Fruit fly (Drosophila melanogaster) whole organism, wandering third instar larva: ENCODE data around the gene CG13760.

Source experiments
- CG9705 ChIP-seq: fragments of 200-800 bp; sonication (Bioruptor generic); optimal IDR thresholded peaks from 2 replicates; lab custom pipeline; 2018; ENCODE audit warnings: missing biosample characterization, mild to moderate bottlenecking, missing genetic modification characterization
- CrebA ChIP-seq: fragments of 200-800 bp; sonication (Bioruptor generic); optimal IDR thresholded peaks from 2 replicates; lab custom pipeline; 2016; ENCODE audit warnings: missing biosample characterization, mild to moderate bottlenecking, missing genetic modification characterization, borderline replicate concordance
- Dfd ChIP-seq: fragments of >200 bp; optimal IDR thresholded peaks from 2 replicates; lab custom pipeline; 2017; ENCODE audit warnings: missing biosample characterization, missing genetic modification characterization
- Dif ChIP-seq: fragments of 200-275, 200-300 bp; sonication (Bioruptor generic); optimal IDR thresholded peaks from 2 replicates; lab custom pipeline; 2018; ENCODE audit warnings: missing biosample characterization, missing genetic modification characterization; ENCODE audit not compliant: partially characterized antibody
- GATAd ChIP-seq: sonication (Bioruptor generic); optimal IDR thresholded peaks from 2 replicates; lab custom pipeline; 2016; ENCODE audit warnings: missing biosample characterization, missing genetic modification characterization
- HLH106 ChIP-seq: fragments of 200-800 bp; optimal IDR thresholded peaks from 3 replicates; lab custom pipeline; 2019; ENCODE audit warnings: missing biosample characterization, mild to moderate bottlenecking, missing genetic modification characterization, moderate library complexity
- Hnf4 ChIP-seq: fragments of 200-800 bp; sonication (Bioruptor generic); optimal IDR thresholded peaks from 2 replicates; lab custom pipeline; 2016; ENCODE audit warnings: missing biosample characterization, mild to moderate bottlenecking, missing genetic modification characterization
- Hr78 ChIP-seq: fragments of >200 bp; optimal IDR thresholded peaks from 2 replicates; lab custom pipeline; 2017; ENCODE audit warnings: missing biosample characterization, missing genetic modification characterization
- Jra ChIP-seq: sonication (Bioruptor generic); optimal IDR thresholded peaks from 2 replicates; lab custom pipeline; 2016; ENCODE audit warnings: missing biosample characterization, missing genetic modification characterization
- Mio ChIP-seq: sonication (Bioruptor generic); optimal IDR thresholded peaks from 2 replicates; lab custom pipeline; 2016; ENCODE audit warnings: missing biosample characterization, missing genetic modification characterization
- Myc ChIP-seq: fragments of >200 bp; optimal IDR thresholded peaks from 2 replicates; lab custom pipeline; 2017
- N ChIP-seq: fragments of >200 bp; optimal IDR thresholded peaks from 2 replicates; lab custom pipeline; 2018; ENCODE audit warnings: missing biosample characterization, missing external identifiers, missing genetic modification characterization
- OdsH ChIP-seq: fragments of 200-800 bp; sonication (Bioruptor generic); optimal IDR thresholded peaks from 2 replicates; lab custom pipeline; 2016; ENCODE audit warnings: missing biosample characterization, mild to moderate bottlenecking, missing genetic modification characterization
- Rel ChIP-seq, 2 experiments: fragments of 200-800 bp; sonication (Bioruptor generic) in 1 of 2; optimal IDR thresholded peaks; 2 replicates in 1 of 2; 3 replicates in 1 of 2; lab custom pipeline; 2016 to 2019; ENCODE audit warnings: mild to moderate bottlenecking in 2 of 2, missing biosample characterization in 2 of 2, missing genetic modification characterization in 2 of 2, moderate library complexity in 1 of 2
- Sp1 ChIP-seq: fragments of 200-800 bp; sonication (Bioruptor generic); optimal IDR thresholded peaks from 3 replicates; lab custom pipeline; 2019; ENCODE audit warnings: missing biosample characterization, mild to moderate bottlenecking, missing genetic modification characterization, moderate library complexity
- Vsx2 ChIP-seq: fragments of 200-300, 225-300 bp; sonication (Bioruptor generic); optimal IDR thresholded peaks from 2 replicates; lab custom pipeline; 2018; ENCODE audit warnings: missing biosample characterization, missing genetic modification characterization; ENCODE audit not compliant: partially characterized antibody
- br ChIP-seq: fragments of 200-800 bp; sonication (Bioruptor generic); optimal IDR thresholded peaks from 2 replicates; lab custom pipeline; 2016; ENCODE audit warnings: missing biosample characterization, missing genetic modification characterization
- brk ChIP-seq: fragments of 200-800 bp; sonication (Bioruptor generic); optimal IDR thresholded peaks from 2 replicates; lab custom pipeline; 2016; ENCODE audit warnings: missing biosample characterization, mild to moderate bottlenecking, missing genetic modification characterization
- dl ChIP-seq, 2 experiments: fragments of 175-275, 200-275 bp in 1 of 2; fragments of 200-275 bp in 1 of 2; sonication (Bioruptor generic); optimal IDR thresholded peaks; lab custom pipeline; 2018; ENCODE audit warnings: mild to moderate bottlenecking in 2 of 2, missing biosample characterization in 2 of 2, missing genetic modification characterization in 2 of 2, moderate library complexity in 2 of 2; ENCODE audit not compliant: partially characterized antibody in 2 of 2, insufficient read depth in 1 of 2
- dmrt93B ChIP-seq: fragments of 200-800 bp; sonication (Bioruptor generic); optimal IDR thresholded peaks from 2 replicates; lab custom pipeline; 2018; ENCODE audit warnings: missing biosample characterization, mild to moderate bottlenecking, missing genetic modification characterization
- ey ChIP-seq: fragments of 200-800 bp; sonication (Bioruptor generic); optimal IDR thresholded peaks from 2 replicates; lab custom pipeline; 2016; ENCODE audit warnings: missing biosample characterization, missing genetic modification characterization
- foxo ChIP-seq, 2 experiments: fragments of 200-800 bp; sonication (Bioruptor generic); optimal IDR thresholded peaks; 2 replicates in 1 of 2; 3 replicates in 1 of 2; lab custom pipeline; 2016 to 2017; ENCODE audit warnings: missing biosample characterization in 2 of 2, missing genetic modification characterization in 2 of 2
- fru ChIP-seq: fragments of 200-800 bp; sonication (Bioruptor generic); optimal IDR thresholded peaks from 3 replicates; lab custom pipeline; 2016; ENCODE audit warnings: missing biosample characterization, mild to moderate bottlenecking, missing genetic modification characterization
- h ChIP-seq: fragments of 200-800 bp; sonication (Bioruptor generic); optimal IDR thresholded peaks from 3 replicates; lab custom pipeline; 2016; ENCODE audit warnings: missing biosample characterization, mild to moderate bottlenecking, missing genetic modification characterization
- jim ChIP-seq: fragments of 175-275, 200-325 bp; sonication (Bioruptor generic); optimal IDR thresholded peaks from 2 replicates; lab custom pipeline; 2016; ENCODE audit warnings: missing biosample characterization, mild to moderate bottlenecking, missing genetic modification characterization
- lola ChIP-seq: fragments of >200 bp; optimal IDR thresholded peaks from 2 replicates; lab custom pipeline; 2017; ENCODE audit warnings: missing biosample characterization, missing genetic modification characterization
- pan ChIP-seq: fragments of >200 bp; optimal IDR thresholded peaks from 2 replicates; lab custom pipeline; 2017
- psq ChIP-seq: fragments of 200-800 bp; sonication (Bioruptor generic); optimal IDR thresholded peaks from 3 replicates; lab custom pipeline; 2017; ENCODE audit warnings: missing biosample characterization, mild to moderate bottlenecking, missing genetic modification characterization, moderate library complexity
- rgr ChIP-seq: fragments of 200-800 bp; sonication (Bioruptor generic); optimal IDR thresholded peaks from 3 replicates; lab custom pipeline; 2016; ENCODE audit warnings: missing biosample characterization, mild to moderate bottlenecking, missing genetic modification characterization
- sage ChIP-seq: fragments of 200-800 bp; sonication (Bioruptor generic); optimal IDR thresholded peaks from 2 replicates; lab custom pipeline; 2016; ENCODE audit warnings: missing biosample characterization, mild to moderate bottlenecking, missing genetic modification characterization
- sv ChIP-seq: fragments of 200-800 bp; sonication (Bioruptor generic); optimal IDR thresholded peaks from 3 replicates; lab custom pipeline; 2016; ENCODE audit warnings: missing biosample characterization, missing genetic modification characterization
- tai ChIP-seq: sonication (Bioruptor generic); optimal IDR thresholded peaks from 2 replicates; lab custom pipeline; 2016; ENCODE audit warnings: missing biosample characterization, missing genetic modification characterization
- usp ChIP-seq: fragments of >200 bp; optimal IDR thresholded peaks from 2 replicates; lab custom pipeline; 2017; ENCODE audit warnings: missing biosample characterization, missing genetic modification characterization
- woc ChIP-seq: sonication (Bioruptor generic); optimal IDR thresholded peaks from 2 replicates; lab custom pipeline; 2016; ENCODE audit warnings: missing biosample characterization, mild to moderate bottlenecking, missing genetic modification characterization

Gene CG13760

dm6 chrX:2551906-2552305, 33.6 kb downstream of the CG13760 start, which contains the start of gene Pdfr:
TSS of gene Pdfr (plus strand) at chrX:2552206.
- no peak for TF ChIP-seq pan (lab: Kevin White, UChicago)
- TF ChIP-seq jim (GFP tag; lab: Kevin White, UChicago) = no peak
- TF ChIP-seq Mio (GFP tag; lab: Kevin White, UChicago) = no peak
- no peak for TF ChIP-seq h (GFP tag; lab: Kevin White, UChicago)
- no peak for TF ChIP-seq Jra
- no peak for TF ChIP-seq N (GFP tag; lab: Kevin White, UChicago)
- TF ChIP-seq HLH106 = no peak
- TF ChIP-seq Hnf4 (GFP tag; lab: Kevin White, UChicago) = no peak
- TF ChIP-seq Rel (GFP tag; optimal IDR thresholded peaks at IDR 0.05; lab: Kevin White, UChicago) = no peak
- no peak for TF ChIP-seq Rel (tag; optimal IDR thresholded peaks at IDR 0.05; lab: Kevin White, UChicago)
- no peak for TF ChIP-seq dmrt93B
- TF ChIP-seq Dfd (GFP tag; lab: Kevin White, UChicago) = no peak
- no peak for TF ChIP-seq OdsH (GFP tag; lab: Kevin White, UChicago)
- TF ChIP-seq psq = no peak
- no peak for TF ChIP-seq lola
- no peak for TF ChIP-seq foxo (GFP tag; optimal IDR thresholded peaks at IDR 0.05; lab: Kevin White, UChicago)
- no peak for TF ChIP-seq rgr (GFP tag; lab: Kevin White, UChicago)
- no peak for TF ChIP-seq Hr78 (GFP tag; lab: Kevin White, UChicago)

- no peak for TF ChIP-seq dl (GFP tag; optimal IDR thresholded peaks at IDR 0.05; lab: Kevin White, UChicago; ENCODE audit: insufficient read depth in 1 of 2, partially characterized antibody in 2 of 2)
- peak; percentile 7 for TF ChIP-seq h (GFP tag; lab: Kevin White, UChicago)
- TF ChIP-seq rgr (GFP tag; lab: Kevin White, UChicago) = peak; percentile 25
- TF ChIP-seq sage (GFP tag; lab: Kevin White, UChicago) = no peak
- no peak for TF ChIP-seq psq
- no peak for TF ChIP-seq jim (GFP tag; lab: Kevin White, UChicago)
- no peak for TF ChIP-seq CrebA (GFP tag; lab: Kevin White, UChicago)
- no peak for TF ChIP-seq sv
- TF ChIP-seq ey (GFP tag; lab: Kevin White, UChicago) = peak; percentile 15
- no peak for TF ChIP-seq Vsx2 (GFP tag; lab: Kevin White, UChicago)
- no peak for TF ChIP-seq tai (GFP tag; lab: Kevin White, UChicago)
- no peak for TF ChIP-seq OdsH (GFP tag; lab: Kevin White, UChicago)
- peak in 1 of 2 experiments; percentile 27 for TF ChIP-seq foxo (GFP tag; optimal IDR thresholded peaks at IDR 0.05; lab: Kevin White, UChicago)
- TF ChIP-seq Sp1 = no peak
- no peak for TF ChIP-seq Rel (GFP tag; optimal IDR thresholded peaks at IDR 0.05; lab: Kevin White, UChicago)
- no peak for TF ChIP-seq Rel (tag; optimal IDR thresholded peaks at IDR 0.05; lab: Kevin White, UChicago)
- no peak for TF ChIP-seq brk (GFP tag; lab: Kevin White, UChicago)
- TF ChIP-seq Dif (GFP tag; lab: Kevin White, UChicago) = no peak
- no peak for TF ChIP-seq GATAd (GFP tag; lab: Kevin White, UChicago)
- no peak for TF ChIP-seq Mio (GFP tag; lab: Kevin White, UChicago)
- no peak for TF ChIP-seq Jra
- TF ChIP-seq Myc (lab: Kevin White, UChicago) = peak; percentile 45
- TF ChIP-seq fru = peak; percentile 33
- TF ChIP-seq CG9705 (GFP tag; lab: Kevin White, UChicago) = no peak
These were observed 38.6 kb downstream of the CG13760 start for dm6 chrX:2546664-2547487.

- TF ChIP-seq dmrt93B (no peak), Mio (GFP tag; lab: Kevin White, UChicago) (no peak), Jra (no peak), Rel (GFP tag; optimal IDR thresholded peaks at IDR 0.05; lab: Kevin White, UChicago) (no peak), Rel (tag; optimal IDR thresholded peaks at IDR 0.05; lab: Kevin White, UChicago) (peak; percentile 1), h (GFP tag; lab: Kevin White, UChicago) (no peak)
These were observed 39.2 kb downstream of the CG13760 start for dm6 chrX:2546260-2546659.

dm6 chrX:2545328-2545758, 40.2 kb downstream of the CG13760 start, which contains the start of gene trol:
TSS of gene trol (minus strand) at chrX:2545427.
- peak in 1 of 2 experiments; percentile 65 for TF ChIP-seq dl (GFP tag; optimal IDR thresholded peaks at IDR 0.05; lab: Kevin White, UChicago; ENCODE audit: insufficient read depth in 1 of 2, partially characterized antibody in 2 of 2)
- TF ChIP-seq CrebA (GFP tag; lab: Kevin White, UChicago) = no peak
- no peak for TF ChIP-seq woc (GFP tag; lab: Kevin White, UChicago)
- TF ChIP-seq sv = no peak
- no peak for TF ChIP-seq pan (lab: Kevin White, UChicago)
- no peak for TF ChIP-seq Rel (GFP tag; optimal IDR thresholded peaks at IDR 0.05; lab: Kevin White, UChicago)
- TF ChIP-seq Rel (tag; optimal IDR thresholded peaks at IDR 0.05; lab: Kevin White, UChicago) = peak; percentile 12
- no peak for TF ChIP-seq usp (GFP tag; lab: Kevin White, UChicago)
- peak; percentile 2 for TF ChIP-seq fru
- peak; percentile 45 for TF ChIP-seq h (GFP tag; lab: Kevin White, UChicago)
- TF ChIP-seq ey (GFP tag; lab: Kevin White, UChicago) = no peak
- TF ChIP-seq foxo (GFP tag; optimal IDR thresholded peaks at IDR 0.05; lab: Kevin White, UChicago) = no peak
- TF ChIP-seq HLH106 = no peak
- TF ChIP-seq br (GFP tag; lab: Kevin White, UChicago) = peak; percentile 8
- no peak for TF ChIP-seq jim (GFP tag; lab: Kevin White, UChicago)
- TF ChIP-seq Hnf4 (GFP tag; lab: Kevin White, UChicago) = no peak
- peak; percentile 30 for TF ChIP-seq psq
- TF ChIP-seq Dif (GFP tag; lab: Kevin White, UChicago) = peak; percentile 77
- TF ChIP-seq lola = no peak
- TF ChIP-seq, all 38 proteins: peak for 7
